Fruit fly (Drosophila melanogaster) whole organism, prepupa: ENCODE data around the gene Wdr24.

Experiments
- Blimp-1 ChIP-seq: fragments of 200-800 bp; sonication (Bioruptor generic); optimal IDR thresholded peaks from 3 replicates; lab custom pipeline; 2017; ENCODE audit warnings: missing biosample characterization, missing genetic modification characterization, mild to moderate bottlenecking, moderate library complexity, missing genetic modification reagents
- CG31627 ChIP-seq: fragments of 200-800 bp; sonication (Bioruptor generic); optimal IDR thresholded peaks from 3 replicates; lab custom pipeline; 2016; ENCODE audit warnings: missing biosample characterization, missing genetic modification characterization
- CG34406 ChIP-seq: fragments of 200-800 bp; sonication (Bioruptor generic); optimal IDR thresholded peaks from 3 replicates; lab custom pipeline; 2016; ENCODE audit warnings: missing biosample characterization, missing genetic modification characterization
- CG3919 ChIP-seq: fragments of 200-800 bp; sonication (Bioruptor generic); optimal IDR thresholded peaks from 3 replicates; lab custom pipeline; 2016; ENCODE audit warnings: missing biosample characterization, missing genetic modification characterization
- CG6792 ChIP-seq: fragments of 200-800 bp; sonication (Bioruptor generic); optimal IDR thresholded peaks from 3 replicates; lab custom pipeline; 2016; ENCODE audit warnings: missing biosample characterization, missing genetic modification characterization
- Ets96B ChIP-seq: fragments of 200-800 bp; optimal IDR thresholded peaks from 2 replicates; lab custom pipeline; 2019; ENCODE audit warnings: missing biosample characterization, mild to moderate bottlenecking, missing genetic modification characterization, moderate library complexity
- Gug ChIP-seq: fragments of 200-800 bp; sonication (Bioruptor generic); IDR thresholded peaks from 2 replicates; pipeline ENCODE4 v1.3.6; 2022; ENCODE audit warnings: missing biosample characterization, missing genetic modification characterization
- Lpt ChIP-seq: fragments of 200-800 bp; sonication (Bioruptor generic); optimal IDR thresholded peaks from 3 replicates; lab custom pipeline; 2016; ENCODE audit warnings: missing biosample characterization, missing genetic modification characterization
- OdsH ChIP-seq: fragments of 200-800 bp; sonication (Bioruptor generic); optimal IDR thresholded peaks from 3 replicates; lab custom pipeline; 2016; ENCODE audit warnings: missing biosample characterization, missing genetic modification characterization
- Sox102F ChIP-seq: fragments of 200-800 bp; sonication (Bioruptor generic); optimal IDR thresholded peaks from 2 replicates; lab custom pipeline; 2016; ENCODE audit warnings: missing biosample characterization, mild to moderate bottlenecking, missing genetic modification characterization
- achi ChIP-seq: fragments of 200-800 bp; sonication (Bioruptor generic); optimal IDR thresholded peaks from 3 replicates; lab custom pipeline; 2016; ENCODE audit warnings: missing biosample characterization, missing genetic modification characterization
- lz ChIP-seq: fragments of 200-800 bp; sonication (Bioruptor generic); optimal IDR thresholded peaks from 3 replicates; lab custom pipeline; 2016; ENCODE audit warnings: missing biosample characterization, missing genetic modification characterization
- vri ChIP-seq: fragments of 200-800 bp; sonication (Bioruptor generic); optimal IDR thresholded peaks from 3 replicates; lab custom pipeline; 2016; ENCODE audit warnings: missing biosample characterization, mild to moderate bottlenecking, missing genetic modification characterization

DNA sequence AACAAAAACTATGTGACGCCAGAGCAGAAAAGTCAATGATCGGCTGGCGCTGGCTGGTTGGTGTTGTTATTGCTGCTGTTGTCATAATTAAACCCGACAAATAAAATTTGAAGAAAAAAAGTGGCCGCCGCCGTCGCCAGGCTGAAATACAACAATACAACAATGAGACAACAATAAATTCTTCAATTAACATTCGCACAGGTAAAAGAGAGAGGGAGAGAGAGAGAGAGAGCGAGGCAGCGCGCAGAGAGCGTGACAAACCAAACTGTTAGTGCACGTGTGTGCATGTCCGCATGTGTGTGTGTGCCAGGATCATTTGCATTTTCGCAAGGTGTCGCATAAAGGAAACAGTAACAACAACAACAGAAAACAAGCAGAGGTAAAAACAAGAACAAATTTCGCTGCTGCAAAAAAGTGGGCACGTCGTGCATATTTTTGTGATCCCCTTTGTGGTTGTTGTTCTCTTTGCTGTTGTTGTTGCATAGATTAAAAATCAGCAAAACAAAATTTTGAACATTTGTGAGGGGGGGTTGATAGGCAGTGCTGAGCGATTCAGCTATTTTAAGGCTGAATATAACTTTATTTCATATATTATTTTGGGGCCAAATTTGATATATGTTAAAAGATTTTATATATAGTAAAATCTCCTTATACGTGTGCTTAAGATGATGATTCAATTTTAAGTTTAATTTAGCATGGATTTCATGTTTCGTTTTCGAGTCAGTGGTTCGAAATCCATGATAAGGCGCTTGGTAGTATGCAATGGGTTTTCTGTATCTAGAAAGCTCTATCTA is 19.6 kb upstream of the Wdr24 start:
- TF ChIP-seq vri (GFP tag; lab: Kevin White, UChicago) (no peak), Gug (no peak), Ets96B (no peak), Sox102F (GFP tag; lab: Kevin White, UChicago) (no peak), Lpt (GFP tag; lab: Kevin White, UChicago) (no peak), CG3919 (no peak), CG6792 (no peak), lz (GFP tag; lab: Kevin White, UChicago) (no peak), OdsH (GFP tag; lab: Kevin White, UChicago) (no peak), Blimp-1 (GFP tag; lab: Kevin White, UChicago) (no peak), CG34406 (GFP tag; lab: Kevin White, UChicago) (no peak), CG31627 (GFP tag; lab: Kevin White, UChicago) (no peak), achi (GFP tag; lab: Kevin White, UChicago) (no peak)
